Worm (Caenorhabditis elegans) whole organism, L1 larva: ENCODE data around the gene spe-49.

Experiments
- C34B4.2 ChIP-seq: sonication (generic microtip); optimal IDR thresholded peaks from 2 replicates; lab custom pipeline; 2017; ENCODE audit warnings: mild to moderate bottlenecking, missing genetic modification characterization, missing compliant biosample characterization
- F16B12.6 ChIP-seq: fragments of 150-350 bp; optimal IDR thresholded peaks from 2 replicates; lab custom pipeline; 2014; ENCODE audit warnings: missing biosample characterization, missing genetic modification characterization
- Y116A8C.19 ChIP-seq: sonication (generic microtip); optimal IDR thresholded peaks from 2 replicates; lab custom pipeline; 2016; ENCODE audit warnings: missing compliant biosample characterization, missing genetic modification characterization, borderline replicate concordance
- aha-1 ChIP-seq: fragments of 150-350 bp; optimal IDR thresholded peaks from 2 replicates; lab custom pipeline; 2014; ENCODE audit warnings: missing biosample characterization, missing genetic modification characterization
- blmp-1 ChIP-seq: fragments of 150-350 bp; optimal IDR thresholded peaks from 2 replicates; lab custom pipeline; 2014; ENCODE audit warnings: missing biosample characterization, missing genetic modification characterization
- ceh-63 ChIP-seq: fragments of 200-800 bp; sonication (Bioruptor generic); optimal IDR thresholded peaks from 2 replicates; lab custom pipeline; 2018; ENCODE audit warnings: mild to moderate bottlenecking, missing genetic modification characterization, missing compliant biosample characterization
- ceh-82 ChIP-seq, 3 experiments: fragments of 150-350 bp in 1 of 3; sonication (generic microtip) in 2 of 3; optimal IDR thresholded peaks; 2 replicates each; lab custom pipeline; 2014 to 2017; ENCODE audit warnings: missing biosample characterization in 3 of 3, missing genetic modification characterization in 3 of 3
- ceh-90 ChIP-seq: sonication (generic microtip); optimal IDR thresholded peaks from 2 replicates; lab custom pipeline; 2016; ENCODE audit warnings: missing genetic modification characterization, missing compliant biosample characterization
- ces-1 ChIP-seq: fragments of 150-350 bp; optimal IDR thresholded peaks from 2 replicates; lab custom pipeline; 2014; ENCODE audit warnings: missing biosample characterization, missing genetic modification reagents, missing genetic modification characterization
- dsc-1 ChIP-seq: sonication (generic microtip); optimal IDR thresholded peaks from 2 replicates; lab custom pipeline; 2016; ENCODE audit warnings: mild to moderate bottlenecking, missing genetic modification characterization, missing compliant biosample characterization
- efl-1 ChIP-seq, 4 experiments: fragments of 150-350 bp; optimal IDR thresholded peaks in 3 of 4; peaks in 1 of 4; 1 replicate in 1 of 4; 2 replicates in 3 of 4; lab custom pipeline; 2014; ENCODE audit warnings: missing biosample characterization in 2 of 4, missing genetic modification characterization in 2 of 4, missing genetic modification reagents in 2 of 4
- efl-3 ChIP-seq: fragments of 200-800 bp; sonication (Bioruptor generic); optimal IDR thresholded peaks from 2 replicates; lab custom pipeline; 2018; ENCODE audit warnings: mild to moderate bottlenecking, missing genetic modification characterization, missing compliant biosample characterization
- egl-13 ChIP-seq: sonication (generic microtip); optimal IDR thresholded peaks from 2 replicates; lab custom pipeline; 2016; ENCODE audit warnings: missing genotype, missing genetic modification reagents, missing genetic modification characterization, missing compliant biosample characterization
- egl-27 ChIP-seq, 2 experiments: fragments of 150-350 bp in 1 of 2; sonication (generic microtip); optimal IDR thresholded peaks; 3 replicates each; lab custom pipeline; 2017 to 2018; ENCODE audit warnings: missing biosample characterization in 2 of 2, missing genetic modification characterization in 2 of 2, missing genetic modification reagents in 2 of 2
- elt-2 ChIP-seq: sonication (generic microtip); optimal IDR thresholded peaks from 2 replicates; lab custom pipeline; 2016; ENCODE audit warnings: missing genetic modification characterization, mild to moderate bottlenecking, inconsistent platforms, missing compliant biosample characterization, missing genetic modification reagents
- elt-3 ChIP-seq, 6 experiments: fragments of 150-350 bp in 1 of 6; sonication (generic microtip); optimal IDR thresholded peaks; 2 replicates each; lab custom pipeline; 2017 to 2018; ENCODE audit warnings: missing biosample characterization in 6 of 6, missing genetic modification characterization in 6 of 6, inconsistent platforms in 1 of 6
- fkh-10 ChIP-seq: sonication (generic microtip); optimal IDR thresholded peaks from 2 replicates; lab custom pipeline; 2017; ENCODE audit warnings: missing biosample characterization, missing genetic modification reagents, missing genetic modification characterization
- grh-1 ChIP-seq: fragments of 200-800 bp; sonication (Bioruptor generic); IDR thresholded peaks from 2 replicates; pipeline ENCODE4 v1.3.6; 2022; ENCODE audit warnings: missing genetic modification reagents, missing genetic modification characterization, missing compliant biosample characterization
- hlh-4 ChIP-seq: sonication (generic microtip); optimal IDR thresholded peaks from 2 replicates; lab custom pipeline; 2016; ENCODE audit warnings: mild to moderate bottlenecking, missing genetic modification characterization, missing compliant biosample characterization
- hpl-2 ChIP-seq: fragments of 150-350 bp; optimal IDR thresholded peaks from 2 replicates; lab custom pipeline; 2014; ENCODE audit warnings: missing biosample characterization, missing genetic modification reagents, missing genetic modification characterization
- irx-1 ChIP-seq: sonication (generic microtip); optimal IDR thresholded peaks from 2 replicates; lab custom pipeline; 2016; ENCODE audit warnings: missing genetic modification characterization, missing compliant biosample characterization
- isw-1 ChIP-seq: fragments of 200-800 bp; sonication (Bioruptor generic); IDR thresholded peaks from 2 replicates; pipeline ENCODE4 v1.3.6; 2022; ENCODE audit warnings: missing genetic modification characterization, missing compliant biosample characterization
- lin-13 ChIP-seq: fragments of 150-350 bp; optimal IDR thresholded peaks from 2 replicates; lab custom pipeline; 2014; ENCODE audit warnings: missing biosample characterization, missing genetic modification reagents, missing genetic modification characterization
- lin-14 ChIP-seq: fragments of 200-800 bp; sonication (Bioruptor generic); optimal IDR thresholded peaks from 2 replicates; lab custom pipeline; 2018; ENCODE audit warnings: mild to moderate bottlenecking, missing genetic modification characterization, moderate library complexity, missing compliant biosample characterization
- lir-3 ChIP-seq: sonication (generic microtip); optimal IDR thresholded peaks from 2 replicates; lab custom pipeline; 2016; ENCODE audit warnings: mild to moderate bottlenecking, missing genetic modification characterization, moderate library complexity, missing compliant biosample characterization; ENCODE audit not compliant: poor library complexity
- mdl-1 ChIP-seq, 2 experiments: fragments of 150-350 bp; optimal IDR thresholded peaks; 2 replicates each; lab custom pipeline; 2014 to 2017; ENCODE audit warnings: missing biosample characterization in 2 of 2, missing genetic modification characterization in 2 of 2, inconsistent platforms in 1 of 2
- mep-1 ChIP-seq: fragments of 150-350 bp; optimal IDR thresholded peaks from 2 replicates; lab custom pipeline; 2014; ENCODE audit warnings: missing biosample characterization, missing genetic modification characterization
- nhr-11 ChIP-seq: fragments of 150-350 bp; optimal IDR thresholded peaks from 2 replicates; lab custom pipeline; 2014; ENCODE audit warnings: missing biosample characterization, missing genetic modification characterization
- nhr-12 ChIP-seq: sonication (generic microtip); optimal IDR thresholded peaks from 2 replicates; lab custom pipeline; 2017; ENCODE audit warnings: missing biosample characterization, missing genetic modification characterization
- nhr-19 ChIP-seq: fragments of 200-800 bp; sonication (Bioruptor generic); conservative IDR thresholded peaks from 2 replicates; pipeline ENCODE4 v1.3.6; 2022; ENCODE audit warnings: missing genetic modification characterization, missing compliant biosample characterization
- nhr-28 ChIP-seq: fragments of 150-350 bp; optimal IDR thresholded peaks from 2 replicates; lab custom pipeline; 2014; ENCODE audit warnings: missing biosample characterization, missing genetic modification characterization
- nhr-47 ChIP-seq: sonication (generic microtip); optimal IDR thresholded peaks from 2 replicates; lab custom pipeline; 2016; ENCODE audit warnings: mild to moderate bottlenecking, missing genetic modification characterization, moderate library complexity, missing compliant biosample characterization
- nhr-71 ChIP-seq: sonication (generic microtip); optimal IDR thresholded peaks from 2 replicates; lab custom pipeline; 2016; ENCODE audit warnings: mild to moderate bottlenecking, missing genetic modification characterization, moderate library complexity, missing compliant biosample characterization
- nhr-76 ChIP-seq: sonication (generic microtip); optimal IDR thresholded peaks from 2 replicates; lab custom pipeline; 2017; ENCODE audit warnings: missing biosample characterization, missing genetic modification characterization
- nhr-84 ChIP-seq: sonication (generic microtip); optimal IDR thresholded peaks from 2 replicates; lab custom pipeline; 2017; ENCODE audit warnings: missing biosample characterization, missing genetic modification characterization
- nhr-85 ChIP-seq: sonication (generic microtip); peaks from one replicate; lab custom pipeline; 2016; ENCODE audit warnings: missing genetic modification characterization, inconsistent platforms, missing compliant biosample characterization
- nhr-90 ChIP-seq: sonication (generic microtip); optimal IDR thresholded peaks from 2 replicates; lab custom pipeline; 2016; ENCODE audit warnings: mild to moderate bottlenecking, missing genetic modification characterization, missing compliant biosample characterization; ENCODE audit not compliant: poor library complexity
- pag-3 ChIP-seq: sonication (generic microtip); optimal IDR thresholded peaks from 2 replicates; lab custom pipeline; 2017; ENCODE audit warnings: missing genetic modification characterization, mild to moderate bottlenecking, missing compliant biosample characterization, antibody characterized with exemption, borderline replicate concordance; ENCODE audit not compliant: insufficient read depth
- snpc-4 ChIP-seq: fragments of 150-350 bp; optimal IDR thresholded peaks from 2 replicates; lab custom pipeline; 2014; ENCODE audit warnings: missing biosample characterization, missing genetic modification characterization
- snu-23 ChIP-seq: sonication (generic microtip); optimal IDR thresholded peaks from 2 replicates; lab custom pipeline; 2016; ENCODE audit warnings: missing genetic modification characterization, missing compliant biosample characterization
- sptf-1 ChIP-seq: fragments of 150-350 bp; optimal IDR thresholded peaks from 2 replicates; lab custom pipeline; 2014; ENCODE audit warnings: missing biosample characterization, missing genetic modification characterization
- tbx-2 ChIP-seq: sonication (generic microtip); optimal IDR thresholded peaks from 2 replicates; lab custom pipeline; 2016; ENCODE audit warnings: missing genetic modification characterization, missing compliant biosample characterization
- tlp-1 ChIP-seq: fragments of 150-350 bp; optimal IDR thresholded peaks from 2 replicates; lab custom pipeline; 2014; ENCODE audit warnings: missing biosample characterization, missing genetic modification characterization
- unc-62 ChIP-seq: fragments of 150-350 bp; optimal IDR thresholded peaks from 2 replicates; lab custom pipeline; 2014; ENCODE audit warnings: missing biosample characterization, missing genetic modification reagents, missing genetic modification characterization
- unc-86 ChIP-seq: sonication (generic microtip); optimal IDR thresholded peaks from 2 replicates; lab custom pipeline; 2016; ENCODE audit warnings: missing genetic modification characterization, missing compliant biosample characterization
- xbp-1 ChIP-seq: sonication (generic microtip); optimal IDR thresholded peaks from 2 replicates; lab custom pipeline; 2016; ENCODE audit warnings: missing genetic modification characterization, missing compliant biosample characterization
- zag-1 ChIP-seq: fragments of 150-350 bp; optimal IDR thresholded peaks from 2 replicates; lab custom pipeline; 2014; ENCODE audit warnings: missing biosample characterization, missing genetic modification characterization
- ztf-11 ChIP-seq, 2 experiments: sonication (generic microtip); optimal IDR thresholded peaks; 2 replicates each; lab custom pipeline; 2016 to 2017; ENCODE audit warnings: missing genetic modification characterization in 2 of 2, missing biosample characterization in 1 of 2, missing compliant biosample characterization in 1 of 2

The spe-49 gene

DNA sequence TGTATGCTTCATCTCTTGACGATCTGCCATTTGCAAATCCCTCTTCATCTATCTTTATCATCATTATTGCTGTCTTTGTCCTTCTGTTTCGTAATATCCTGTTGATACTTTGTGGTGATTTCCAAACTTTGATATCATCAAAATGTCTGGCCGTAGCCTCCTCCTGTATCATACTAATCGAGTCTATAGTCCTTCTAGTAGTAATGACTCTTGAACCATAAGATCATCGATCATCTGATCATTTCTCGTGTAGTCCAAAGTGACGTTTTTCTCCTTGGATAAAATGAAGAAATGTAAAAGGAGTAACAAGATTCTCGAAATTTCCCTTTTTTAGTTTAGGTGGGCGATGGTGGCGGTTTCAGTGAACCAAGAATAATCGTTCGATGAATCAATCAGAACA is 38.2 kb downstream of the spe-49 start (continued):
- TF ChIP-seq pag-3 (tag; lab: Kevin White, UChicago) = no peak

ce11 chrV:6321280-6321679 is 40.1 kb downstream of the spe-49 start:
- TF ChIP-seq sptf-1 (no peak), elt-3 (tag; optimal IDR thresholded peaks at IDR 0.05; lab: Kevin White, UChicago) (peak in 1 of 6 experiments; percentile 22), elt-2 (tag; lab: Kevin White, UChicago) (no peak)

DNA sequence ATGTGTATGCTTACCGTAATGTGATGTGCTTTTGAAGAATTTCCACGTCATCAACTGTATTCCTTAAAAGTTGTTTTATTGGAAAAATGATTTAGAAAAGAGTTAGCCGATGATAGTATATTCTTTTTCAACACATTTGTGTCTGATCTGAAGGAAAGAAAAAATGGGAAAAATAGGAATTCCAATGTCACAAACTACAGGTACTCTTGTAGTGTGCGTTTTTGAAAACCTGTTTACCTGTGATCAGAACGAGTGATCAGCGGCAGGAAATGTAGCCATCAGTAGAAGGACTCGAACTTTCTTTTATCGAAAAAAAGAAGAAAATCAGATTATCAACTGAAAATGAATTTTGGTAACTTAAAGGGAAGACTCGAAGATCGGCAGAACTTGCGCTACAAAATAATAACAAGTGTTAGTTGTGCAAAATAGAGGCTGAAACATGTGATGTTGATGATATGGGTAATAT is 40.6 kb downstream of the spe-49 start, which contains the start of gene T28C12.15:
Gene T28C12.15 (minus strand): TSS at position 51 of the 466 bp plus-strand sequence.
- TF ChIP-seq efl-3 (GFP tag; lab: Kevin White, UChicago) (no peak), nhr-28 (no peak), nhr-12 (tag; lab: Kevin White, UChicago) (no peak), dsc-1 (tag; lab: Kevin White, UChicago) (no peak), isw-1 (GFP tag; lab: Robert Waterston, UW) (no peak), tbx-2 (no peak), elt-3 (tag; optimal IDR thresholded peaks at IDR 0.05; lab: Kevin White, UChicago) (no peak), grh-1 (peak; percentile 64; the same call in 1 of the 2 replicates), F16B12.6 (tag; lab: Kevin White, UChicago) (no peak), ceh-63 (GFP tag; lab: Kevin White, UChicago) (no peak), snpc-4 (tag; lab: Kevin White, UChicago) (no peak), Y116A8C.19 (tag; lab: Kevin White, UChicago) (no peak), nhr-85 (tag; lab: Kevin White, UChicago) (peak; percentile 78), sptf-1 (no peak), nhr-76 (no peak), nhr-90 (tag; lab: Kevin White, UChicago) (no peak), zag-1 (tag; lab: Kevin White, UChicago) (no peak), lin-14 (GFP tag; lab: Kevin White, UChicago) (peak; percentile 33), nhr-11 (tag; lab: Kevin White, UChicago) (no peak), nhr-84 (no peak), unc-62 (GFP tag; lab: Kevin White, UChicago) (no peak), nhr-47 (tag; lab: Kevin White, UChicago) (no peak), ces-1 (GFP tag; lab: Kevin White, UChicago) (no peak), hlh-4 (tag; lab: Kevin White, UChicago) (no peak), ceh-82 (tag; optimal IDR thresholded peaks at IDR 0.05; lab: Kevin White, UChicago) (no peak), ceh-90 (tag; lab: Kevin White, UChicago) (no peak), tlp-1 (tag; lab: Kevin White, UChicago) (no peak), mdl-1 (tag; optimal IDR thresholded peaks at IDR 0.05; lab: Kevin White, UChicago) (no peak), fkh-10 (GFP tag; lab: Kevin White, UChicago) (no peak), lir-3 (tag; lab: Kevin White, UChicago) (no peak), aha-1 (tag; lab: Kevin White, UChicago) (no peak), lin-13 (no peak), nhr-19 (no peak), hpl-2 (no peak), egl-27 (tag; optimal IDR thresholded peaks at IDR 0.05; lab: Kevin White, UChicago) (no peak), elt-2 (tag; lab: Kevin White, UChicago) (no peak), mep-1 (tag; lab: Kevin White, UChicago) (no peak), unc-86 (no peak), nhr-71 (tag; lab: Kevin White, UChicago) (peak; percentile 28), snu-23 (GFP tag; lab: Kevin White, UChicago) (peak; percentile 39), ztf-11 (tag; optimal IDR thresholded peaks at IDR 0.05; lab: Kevin White, UChicago) (no peak), xbp-1 (tag; lab: Kevin White, UChicago) (no peak), C34B4.2 (no peak), efl-1 (optimal IDR thresholded peaks at IDR 0.05; lab: Kevin White, UChicago) (no peak), efl-1 (GFP tag; optimal IDR thresholded peaks at IDR 0.05 in 1 of 2; lab: Kevin White, UChicago) (no peak), irx-1 (tag; lab: Kevin White, UChicago) (no peak), egl-13 (no peak), blmp-1 (tag; lab: Kevin White, UChicago) (peak; percentile 53)
